Worm (Caenorhabditis elegans): ENCODE data around the gene epac-1.

- no peak for TF ChIP-seq unc-86 (tag; optimal IDR thresholded peaks at IDR 0.05)
- TF ChIP-seq egl-27 (tag; optimal IDR thresholded peaks at IDR 0.05) = no peak
- no peak for TF ChIP-seq lsy-2 (tag; optimal IDR thresholded peaks at IDR 0.05)
- no peak for TF ChIP-seq fos-1 (tag; optimal IDR thresholded peaks at IDR 0.05)
- TF ChIP-seq nhr-47 (tag; optimal IDR thresholded peaks at IDR 0.05) = no peak
- TF ChIP-seq nhr-77 (tag; optimal IDR thresholded peaks at IDR 0.05) = no peak
- no peak for TF ChIP-seq unc-62 (GFP tag; optimal IDR thresholded peaks at IDR 0.05)
- TF ChIP-seq unc-130 (tag; optimal IDR thresholded peaks at IDR 0.05) = no peak
- no peak for TF ChIP-seq ama-1 (optimal IDR thresholded peaks at IDR 0.05)
- no peak for TF ChIP-seq lin-39 (tag; optimal IDR thresholded peaks at IDR 0.05)
- TF ChIP-seq nhr-71 (tag; optimal IDR thresholded peaks at IDR 0.05) = peak; percentile 15
- TF ChIP-seq mdl-1 (tag; optimal IDR thresholded peaks at IDR 0.05) = no peak
- TF ChIP-seq mab-9 (GFP tag; IDR thresholded peaks at IDR 0.05) = no peak
Observed at ce11 chrIII:10149910-10150309, 39.1 kb upstream of the epac-1 start.

All from whole organism, L1 larva.